Fruit fly (Drosophila melanogaster) whole organism, adult: ENCODE measurements around the gene klu.
A peak's percentile ranks its signal among the peaks of the same experiment; 100 is the strongest.

Experiments
- CG11617 ChIP-seq: fragments of 200-800 bp; sonication (Bioruptor generic); optimal IDR thresholded peaks from 2 replicates; lab custom pipeline; 2017; ENCODE audit warnings: mild to moderate bottlenecking, missing biosample characterization, missing genetic modification reagents, missing genetic modification characterization
- CG12768 ChIP-seq: fragments of 200-800 bp; sonication (Bioruptor generic); optimal IDR thresholded peaks from 2 replicates; lab custom pipeline; 2017; ENCODE audit warnings: missing biosample characterization, missing genetic modification characterization, mild to moderate bottlenecking, moderate library complexity, missing genetic modification reagents
- CG14711 ChIP-seq: fragments of 200-800 bp; sonication (Bioruptor generic); optimal IDR thresholded peaks from 2 replicates; lab custom pipeline; 2018; ENCODE audit warnings: missing biosample characterization, mild to moderate bottlenecking, missing genetic modification characterization, moderate library complexity
- CG1620 ChIP-seq: fragments of 200-800 bp; sonication (Bioruptor generic); optimal IDR thresholded peaks from 2 replicates; lab custom pipeline; 2016; ENCODE audit warnings: missing biosample characterization, missing genetic modification characterization
- CG33017 ChIP-seq: fragments of 200-800 bp; sonication (Bioruptor generic); optimal IDR thresholded peaks from 2 replicates; lab custom pipeline; 2018; ENCODE audit warnings: missing biosample characterization, mild to moderate bottlenecking, missing genetic modification characterization, moderate library complexity
- CG5204 ChIP-seq: fragments of 200-800 bp; sonication (Bioruptor generic); optimal IDR thresholded peaks from 2 replicates; lab custom pipeline; 2016; ENCODE audit warnings: missing biosample characterization, missing genetic modification characterization
- CG7045 ChIP-seq: fragments of 200-800 bp; sonication (Bioruptor generic); optimal IDR thresholded peaks from 2 replicates; lab custom pipeline; 2017; ENCODE audit warnings: missing biosample characterization, mild to moderate bottlenecking, missing genetic modification characterization
- CG7101 ChIP-seq: fragments of 200-800 bp; sonication (Bioruptor generic); optimal IDR thresholded peaks from 2 replicates; lab custom pipeline; 2018; ENCODE audit warnings: missing biosample characterization, mild to moderate bottlenecking, missing genetic modification characterization, moderate library complexity
- Clk ChIP-seq: fragments of 200-800 bp; sonication (Bioruptor generic); optimal IDR thresholded peaks from 2 replicates; lab custom pipeline; 2017; ENCODE audit warnings: missing biosample characterization, missing genetic modification characterization
- Crg-1 ChIP-seq: fragments of 200-800 bp; sonication (Bioruptor generic); optimal IDR thresholded peaks from 2 replicates; lab custom pipeline; 2016; ENCODE audit warnings: missing biosample characterization, missing genetic modification characterization
- Hr96 ChIP-seq: fragments of 200-800 bp; sonication (Bioruptor generic); optimal IDR thresholded peaks from 2 replicates; lab custom pipeline; 2016; ENCODE audit warnings: missing biosample characterization, missing genetic modification characterization
- Mnt ChIP-seq: fragments of 200-800 bp; sonication (Bioruptor generic); optimal IDR thresholded peaks from 2 replicates; lab custom pipeline; 2016; ENCODE audit warnings: missing biosample characterization, mild to moderate bottlenecking, missing genetic modification characterization
- bab1 ChIP-seq: fragments of 200-800 bp; sonication (Bioruptor generic); optimal IDR thresholded peaks from 3 replicates; lab custom pipeline; 2019; ENCODE audit warnings: missing biosample characterization, mild to moderate bottlenecking, missing genetic modification characterization, moderate library complexity
- cic ChIP-seq: fragments of 200-800 bp; sonication (Bioruptor generic); optimal IDR thresholded peaks from 2 replicates; lab custom pipeline; 2017; ENCODE audit warnings: missing biosample characterization, mild to moderate bottlenecking, missing genetic modification characterization, moderate library complexity
- cnc ChIP-seq, 2 experiments: fragments of >200 bp; optimal IDR thresholded peaks; 2 replicates each; lab custom pipeline; 2017
- kay ChIP-seq: fragments of 200-800 bp; sonication (Bioruptor generic); peaks from one replicate; lab custom pipeline; 2016; ENCODE audit warnings: missing biosample characterization, missing genetic modification characterization, borderline replicate concordance
- ovo ChIP-seq: fragments of 200-800 bp; sonication (Bioruptor generic); optimal IDR thresholded peaks from 2 replicates; lab custom pipeline; 2016; ENCODE audit warnings: missing biosample characterization, missing genetic modification characterization
- pad ChIP-seq: fragments of 200-800 bp; sonication (Bioruptor generic); optimal IDR thresholded peaks from 3 replicates; lab custom pipeline; 2017; ENCODE audit warnings: missing biosample characterization, missing genetic modification characterization, mild to moderate bottlenecking, moderate library complexity, missing genetic modification reagents
- tj ChIP-seq: fragments of 200-800 bp; sonication (Bioruptor generic); optimal IDR thresholded peaks from 3 replicates; lab custom pipeline; 2017; ENCODE audit warnings: missing biosample characterization, mild to moderate bottlenecking, missing genetic modification characterization, moderate library complexity
- toe ChIP-seq: fragments of 200-800 bp; sonication (Bioruptor generic); optimal IDR thresholded peaks from 2 replicates; lab custom pipeline; 2016; ENCODE audit warnings: missing biosample characterization, missing genetic modification characterization

The klu gene

DNA sequence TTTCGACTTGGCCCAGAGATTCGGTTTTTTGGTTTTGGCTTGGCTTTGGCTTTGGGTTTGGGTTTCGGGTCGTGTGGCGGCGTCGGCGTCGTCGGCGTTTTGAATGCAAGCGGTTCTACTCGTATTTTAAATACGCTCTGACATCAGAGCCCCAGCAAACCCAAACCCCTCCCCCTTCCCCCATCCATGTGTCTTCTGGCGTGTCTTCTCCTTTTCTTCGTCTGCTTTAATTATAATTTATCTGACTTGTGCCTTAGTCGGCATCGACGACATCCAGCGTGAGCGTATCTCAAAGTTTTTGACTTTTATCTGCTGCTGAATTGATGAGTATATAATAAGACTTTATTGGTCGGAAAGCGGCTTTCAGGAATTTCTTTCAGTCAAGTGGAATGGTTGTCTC lies 7.3 kb downstream of the klu start:
- TF ChIP-seq pad (no peak), cnc (optimal IDR thresholded peaks at IDR 0.05; lab: Kevin White, UChicago) (no peak), CG11617 (GFP tag; lab: Kevin White, UChicago) (no peak), kay (GFP tag; lab: Kevin White, UChicago) (no peak), CG12768 (GFP tag; lab: Kevin White, UChicago) (no peak), Mnt (no peak), CG33017 (tag; lab: Kevin White, UChicago) (no peak), toe (no peak), CG14711 (tag; lab: Kevin White, UChicago) (no peak), Crg-1 (GFP tag; lab: Kevin White, UChicago) (no peak), cic (no peak), CG7045 (GFP tag; lab: Kevin White, UChicago) (no peak), CG1620 (no peak), bab1 (no peak), tj (no peak), Clk (no peak)

DNA sequence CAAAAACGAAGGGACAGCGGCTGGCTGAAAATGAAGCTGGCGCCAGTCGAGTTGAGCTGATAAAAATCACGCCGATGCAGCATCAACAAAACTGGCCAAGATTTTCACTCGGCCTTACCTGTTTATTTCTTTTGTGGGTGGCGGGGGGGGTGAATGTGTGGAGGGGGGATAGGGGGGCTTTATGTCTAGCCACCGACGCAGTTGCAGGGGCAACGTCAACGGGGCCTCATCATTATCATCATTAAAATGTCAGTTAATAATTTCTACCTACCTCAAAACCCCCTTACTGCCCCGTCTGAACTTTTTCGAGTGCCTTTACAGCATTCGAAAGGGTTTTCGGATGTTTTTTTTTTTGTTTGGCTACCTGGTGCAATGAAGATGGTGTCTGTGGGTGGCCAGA lies 9.4 kb downstream of the klu start:
- TF ChIP-seq ovo (GFP tag; lab: Kevin White, UChicago) (no peak), CG11617 (GFP tag; lab: Kevin White, UChicago) (no peak), CG5204 (GFP tag; lab: Kevin White, UChicago) (no peak), Crg-1 (GFP tag; lab: Kevin White, UChicago) (no peak), toe (no peak), CG7045 (GFP tag; lab: Kevin White, UChicago) (no peak), CG1620 (no peak), CG7101 (tag; lab: Kevin White, UChicago) (no peak)

DNA sequence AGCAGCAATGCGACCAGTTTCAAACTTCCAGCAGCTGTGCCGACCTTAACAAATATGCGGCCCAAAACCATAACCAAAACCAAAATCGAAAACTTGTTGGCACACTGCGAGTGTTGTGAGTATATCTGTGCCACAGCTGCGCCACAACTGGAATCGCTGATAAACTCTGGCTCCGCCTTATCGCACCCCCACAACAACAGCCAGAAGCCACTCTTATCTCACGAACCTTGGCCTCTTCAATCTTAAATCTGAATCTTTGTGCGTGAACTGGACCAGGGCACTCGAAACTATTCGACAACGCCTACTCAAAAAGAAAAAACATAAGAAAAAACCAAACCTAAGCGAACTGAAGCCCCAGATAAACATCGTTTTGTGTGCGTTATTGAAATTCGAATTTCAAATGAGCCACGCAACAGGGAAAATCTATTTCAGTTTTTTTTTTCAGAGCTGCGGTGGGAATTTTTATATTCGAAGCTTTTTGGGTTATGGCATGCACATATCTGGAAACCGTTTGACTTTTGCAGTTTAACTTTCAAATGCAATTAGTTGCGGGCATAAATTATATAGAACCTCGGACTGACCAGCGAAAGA lies 11.7 kb downstream of the klu start:
- TF ChIP-seq tj (no peak), CG33017 (tag; lab: Kevin White, UChicago) (no peak), pad (no peak), CG7045 (GFP tag; lab: Kevin White, UChicago) (no peak), Crg-1 (GFP tag; lab: Kevin White, UChicago) (no peak), CG1620 (no peak), CG5204 (GFP tag; lab: Kevin White, UChicago) (no peak), Clk (no peak), Mnt (no peak), ovo (GFP tag; lab: Kevin White, UChicago) (no peak), bab1 (no peak), kay (GFP tag; lab: Kevin White, UChicago) (no peak), CG11617 (GFP tag; lab: Kevin White, UChicago) (no peak), toe (no peak), CG12768 (GFP tag; lab: Kevin White, UChicago) (no peak), Hr96 (GFP tag; lab: Kevin White, UChicago) (no peak), cic (no peak), CG14711 (tag; lab: Kevin White, UChicago) (no peak)

DNA sequence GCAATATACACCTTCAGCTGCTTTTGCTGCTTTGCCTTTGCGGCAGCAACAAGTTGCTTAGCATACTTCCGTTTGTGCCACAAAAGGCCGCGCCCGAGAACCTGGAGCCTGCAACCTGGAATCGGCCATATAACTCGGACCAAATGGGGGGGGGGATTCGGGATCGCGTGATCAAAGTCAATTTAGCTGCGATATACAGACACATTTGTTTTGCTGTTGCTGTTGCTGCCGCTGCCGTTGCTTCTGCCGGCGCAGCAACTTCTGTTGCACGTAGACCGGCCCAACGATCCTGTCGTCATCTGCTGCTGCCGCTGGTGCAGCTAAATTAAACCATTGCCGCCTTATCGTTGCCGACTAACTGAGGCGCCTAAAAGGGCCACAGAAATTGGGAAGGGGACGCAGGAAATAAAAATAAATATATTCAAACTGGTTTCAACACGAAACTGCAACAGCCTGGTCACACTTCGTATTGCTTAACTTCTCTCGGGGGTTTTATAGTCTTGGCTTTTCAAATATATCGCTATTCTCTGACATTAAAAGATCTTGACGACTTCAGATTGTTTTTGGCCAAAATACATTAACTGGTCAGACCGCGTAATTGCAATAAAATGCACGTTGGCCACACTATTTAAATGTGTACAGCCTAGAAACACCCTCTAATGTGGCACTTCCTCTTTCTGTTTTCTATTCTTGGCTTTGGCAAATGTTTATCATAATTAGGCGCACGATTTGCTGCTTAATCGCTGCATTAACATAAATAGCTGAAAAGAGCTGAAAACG lies 17.6 kb downstream of the klu start:
- TF ChIP-seq cic (no peak), CG12768 (GFP tag; lab: Kevin White, UChicago) (no peak), Crg-1 (GFP tag; lab: Kevin White, UChicago) (no peak), pad (no peak), kay (GFP tag; lab: Kevin White, UChicago) (no peak), Clk (no peak), CG14711 (tag; lab: Kevin White, UChicago) (no peak), CG7101 (tag; lab: Kevin White, UChicago) (no peak), bab1 (no peak), CG1620 (no peak), Hr96 (GFP tag; lab: Kevin White, UChicago) (no peak), CG5204 (GFP tag; lab: Kevin White, UChicago) (no peak), CG7045 (GFP tag; lab: Kevin White, UChicago) (no peak), CG33017 (tag; lab: Kevin White, UChicago) (no peak), cnc (optimal IDR thresholded peaks at IDR 0.05; lab: Kevin White, UChicago) (no peak)

DNA sequence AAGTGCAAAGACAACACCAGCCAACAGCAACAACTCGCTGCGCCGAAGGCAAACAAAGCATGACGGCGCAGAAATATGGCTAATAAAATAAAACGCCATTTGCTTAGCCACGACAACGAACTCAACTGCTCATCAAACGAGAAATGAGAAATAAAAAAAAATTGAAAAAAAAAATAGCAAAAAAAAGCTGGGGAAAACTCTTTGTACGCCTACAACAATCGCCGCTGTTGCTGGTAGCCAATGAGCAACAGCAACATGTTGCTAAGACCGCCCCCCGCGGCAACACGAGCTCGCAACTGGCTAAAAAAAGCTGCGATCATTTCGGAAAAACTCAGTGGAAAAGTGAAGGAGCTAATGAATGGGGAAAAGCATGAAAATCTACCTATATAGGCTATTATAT lies 19.1 kb downstream of the klu start:
- no peak for TF ChIP-seq pad
- no peak for TF ChIP-seq CG14711 (tag; lab: Kevin White, UChicago)
- TF ChIP-seq cnc (optimal IDR thresholded peaks at IDR 0.05; lab: Kevin White, UChicago), result peak in 1 of 2 experiments; percentile 60
- TF ChIP-seq Hr96 (GFP tag; lab: Kevin White, UChicago), result no peak

DNA sequence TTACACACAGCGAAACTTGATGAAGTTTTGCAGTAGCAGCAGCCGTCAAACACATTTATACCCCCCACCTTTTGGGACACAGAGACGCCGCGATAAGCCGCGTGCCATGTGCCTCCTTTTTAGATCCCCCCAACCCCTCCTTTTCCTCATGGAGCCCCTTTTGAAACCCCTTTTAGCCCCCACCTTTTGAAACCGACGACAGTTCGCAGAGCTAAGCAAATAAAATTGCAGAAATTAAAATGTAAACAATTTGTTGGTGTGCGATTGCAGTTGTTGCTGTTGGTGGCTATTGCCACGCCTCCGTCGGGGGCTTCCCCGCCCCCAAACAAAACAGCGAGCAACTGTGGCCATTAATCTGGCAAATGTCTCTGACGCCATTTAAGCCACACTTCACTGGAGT lies 19.7 kb downstream of the klu start:
- peak; percentile 94 for TF ChIP-seq tj
- TF ChIP-seq ovo (GFP tag; lab: Kevin White, UChicago), result no peak

DNA sequence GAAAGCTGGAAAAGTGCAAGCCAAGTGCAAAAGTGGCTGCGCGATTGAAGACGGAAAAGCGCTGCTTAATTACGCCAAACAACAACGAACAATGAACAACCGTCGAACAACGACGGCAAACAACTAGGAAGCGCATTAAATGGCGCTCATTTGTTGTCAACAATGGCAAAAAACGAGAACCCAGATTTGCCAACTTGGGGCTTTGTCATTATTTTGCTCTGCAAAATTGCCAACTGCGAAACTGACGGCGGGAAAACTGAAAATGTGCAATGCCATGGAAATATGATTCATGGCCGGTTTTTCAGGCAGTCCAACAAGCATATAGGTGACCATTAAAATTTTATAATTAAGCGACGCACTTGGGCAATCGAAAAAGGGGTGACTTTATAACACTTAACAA lies 20.4 kb downstream of the klu start:
- TF ChIP-seq tj (peak; percentile 98), CG7101 (tag; lab: Kevin White, UChicago) (no peak)
